Worm (Caenorhabditis elegans): ENCODE data around the gene C16C10.1.

C16C10.1 gene

DNA sequence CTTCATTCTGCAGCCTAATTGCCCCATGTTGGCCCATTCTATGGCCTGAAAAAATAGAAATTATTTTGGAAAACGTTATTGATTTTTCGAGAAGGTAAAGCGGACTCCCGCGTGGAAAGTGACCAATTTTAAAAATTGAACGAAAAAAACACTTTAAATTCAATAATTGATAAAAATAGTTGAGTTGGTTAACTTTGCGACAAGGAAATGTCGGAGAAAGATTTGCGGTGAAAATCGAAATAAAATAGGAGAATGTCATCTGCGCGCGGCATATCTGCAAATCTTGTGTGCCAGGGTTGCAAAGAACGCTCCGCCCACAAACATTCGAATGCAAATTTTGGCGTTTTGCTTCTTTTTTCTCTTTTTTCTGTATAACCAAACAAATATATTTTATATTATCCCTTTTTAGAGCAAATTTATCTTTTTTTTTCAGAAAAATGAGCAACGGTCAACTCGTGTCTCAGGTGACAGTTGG is 10.3 kb downstream of the C16C10.1 start, which contains the start of the genes rnf-121 and C16C10.4 (continued):
- TF ChIP-seq ztf-11 (tag; optimal IDR thresholded peaks at IDR 0.05) (peak in 1 of 2 experiments; percentile 74), F16B12.6 (tag; optimal IDR thresholded peaks at IDR 0.05) (peak; percentile 38), nhr-85 (tag) (peak; percentile 81), efl-3 (GFP tag; optimal IDR thresholded peaks at IDR 0.05) (peak; percentile 14), nhr-28 (tag; optimal IDR thresholded peaks at IDR 0.05) (no peak), dsc-1 (tag; optimal IDR thresholded peaks at IDR 0.05) (peak; percentile 78), unc-86 (tag; optimal IDR thresholded peaks at IDR 0.05) (peak; percentile 42), zag-1 (tag; optimal IDR thresholded peaks at IDR 0.05) (no peak), nhr-237 (tag; optimal IDR thresholded peaks at IDR 0.05) (no peak), pax-3 (tag; optimal IDR thresholded peaks at IDR 0.05) (no peak), nhr-90 (tag; optimal IDR thresholded peaks at IDR 0.05; ENCODE audit: poor library complexity) (peak; percentile 79), ceh-63 (GFP tag; optimal IDR thresholded peaks at IDR 0.05) (no peak), fkh-10 (GFP tag; optimal IDR thresholded peaks at IDR 0.05) (no peak), grh-1 (GFP tag; IDR thresholded peaks at IDR 0.05) (peak; percentile 47), hpl-2 (GFP tag; optimal IDR thresholded peaks at IDR 0.05) (peak; percentile 89), skn-1 (tag; optimal IDR thresholded peaks at IDR 0.05) (peak; percentile 46), elt-3 (tag; optimal IDR thresholded peaks at IDR 0.05) (peak in 1 of 6 experiments; percentile 50), irx-1 (tag; optimal IDR thresholded peaks at IDR 0.05) (peak; percentile 58), nhr-19 (GFP tag; conservative IDR thresholded peaks at IDR 0.05) (peak; percentile 60), mab-9 (GFP tag; IDR thresholded peaks at IDR 0.05) (0 out of 2 replicates have a peak, but pooled peaks have one; percentile 23), efl-1 (optimal IDR thresholded peaks at IDR 0.05) (peak; percentile 49 to 74), efl-1 (GFP tag; optimal IDR thresholded peaks at IDR 0.05 in 1 of 2) (peak; percentile 66 to 98), nhr-84 (tag; optimal IDR thresholded peaks at IDR 0.05) (no peak), vab-15 (tag; optimal IDR thresholded peaks at IDR 0.05) (no peak), C04F5.9 (tag; optimal IDR thresholded peaks at IDR 0.05) (peak; percentile 21), fkh-8 (tag; optimal IDR thresholded peaks at IDR 0.05) (peak; percentile 40), lin-15B (tag; optimal IDR thresholded peaks at IDR 0.05) (peak; percentile 61), tbx-2 (tag; optimal IDR thresholded peaks at IDR 0.05) (peak; percentile 67), swsn-7 (tag; optimal IDR thresholded peaks at IDR 0.05) (peak; percentile 67), lin-14 (GFP tag; optimal IDR thresholded peaks at IDR 0.05) (no peak), lsy-2 (tag; optimal IDR thresholded peaks at IDR 0.05) (peak; percentile 69 to 74), elt-2 (tag; optimal IDR thresholded peaks at IDR 0.05) (peak; percentile 28), sptf-1 (tag; optimal IDR thresholded peaks at IDR 0.05) (no peak), aly-2 (tag; optimal IDR thresholded peaks at IDR 0.05) (peak; percentile 67), lir-3 (tag; optimal IDR thresholded peaks at IDR 0.05; ENCODE audit: poor library complexity) (no peak), blmp-1 (tag; optimal IDR thresholded peaks at IDR 0.05) (no peak), nhr-11 (tag; optimal IDR thresholded peaks at IDR 0.05) (no peak), ceh-8 (GFP tag; optimal IDR thresholded peaks at IDR 0.05) (no peak), ama-1 (optimal IDR thresholded peaks at IDR 0.05) (no peak), sup-37 (GFP tag; optimal IDR thresholded peaks at IDR 0.05) (no peak), nhr-71 (tag; optimal IDR thresholded peaks at IDR 0.05) (peak; percentile 76), mdl-1 (tag; optimal IDR thresholded peaks at IDR 0.05) (peak in 1 of 2 experiments; percentile 43)

DNA sequence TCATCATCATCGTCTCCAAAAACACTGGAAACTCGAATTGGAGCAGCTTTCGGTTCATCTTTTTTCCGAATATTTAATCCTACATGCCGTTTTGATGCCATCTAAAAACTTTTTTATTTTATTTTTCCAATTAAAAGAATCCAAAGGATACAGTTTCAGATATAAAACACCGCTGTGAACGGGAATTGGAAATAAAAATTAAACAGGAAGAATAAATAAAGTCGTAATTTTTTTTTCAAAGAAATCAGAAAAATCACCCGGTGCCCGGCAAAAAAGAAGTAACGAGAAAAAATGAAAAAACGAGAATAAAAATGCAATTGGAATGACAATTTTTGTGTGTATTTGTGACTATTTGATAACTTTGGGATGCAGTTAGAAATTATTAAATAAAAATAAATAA is 12.6 kb downstream of the C16C10.1 start, which contains the start of gene ccdc-55:
Gene ccdc-55, minus strand, starts transcription at position 101 of the 400 bp plus-strand sequence.
- TF ChIP-seq unc-86 (tag; optimal IDR thresholded peaks at IDR 0.05), result no peak

All from whole organism, L1 larva.